Fruit fly (Drosophila melanogaster): Measurements from ENCODE around the gene CG34448.

CG34448 gene

dm6 chr2L:2402194-2402593 lies 15.6 kb downstream of the CG34448 start (continued):
- 0 out of 2 replicates have a peak, but pooled peaks have one; percentile 28 for TF ChIP-seq CG32772 (GFP tag; IDR thresholded peaks at IDR 0.05)
- TF ChIP-seq dmrt99B (tag; optimal IDR thresholded peaks at IDR 0.05), result peak; percentile 36
- peak; percentile 31 for TF ChIP-seq Sox102F (GFP tag; optimal IDR thresholded peaks at IDR 0.05)
- TF ChIP-seq Nf-YA (GFP tag; IDR thresholded peaks at IDR 0.05), result peak; percentile 48; the same call in 1 of the 2 replicates
- TF ChIP-seq CG17328 (GFP tag; IDR thresholded peaks at IDR 0.05), result peak; percentile 46; the same call in 1 of the 2 replicates
- no peak for TF ChIP-seq CG18011 (GFP tag; optimal IDR thresholded peaks at IDR 0.05)
- TF ChIP-seq CG2120 (GFP tag; optimal IDR thresholded peaks at IDR 0.05), result no peak
- peak; percentile 72 for TF ChIP-seq sens (GFP tag)

DNA sequence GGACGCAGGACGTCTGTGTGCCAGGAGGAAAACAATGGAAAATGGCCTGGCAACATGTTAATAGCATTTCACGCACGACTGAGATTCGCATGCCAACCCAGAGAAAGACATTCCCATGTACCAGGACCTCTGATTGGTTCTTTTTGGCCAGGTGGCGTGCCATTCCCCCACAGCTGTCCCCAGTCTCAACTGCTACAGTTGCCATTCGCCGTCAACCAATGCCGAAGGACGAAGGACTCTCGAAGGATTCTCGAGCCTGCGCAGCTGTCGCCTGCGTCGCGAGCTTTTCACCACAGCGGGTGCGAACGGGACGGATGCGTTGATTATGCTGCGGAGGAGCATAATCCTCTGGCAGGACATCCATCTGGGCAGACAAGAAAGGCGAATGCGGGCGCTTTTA lies 17.9 kb downstream of the CG34448 start, which contains the start of gene VGlut:
TSS of gene VGlut (plus strand) at position 399 of the 400 bp plus-strand sequence.
- TF ChIP-seq MBD-R2 (GFP tag; IDR thresholded peaks at IDR 0.05) (no peak), Blimp-1 (GFP tag; optimal IDR thresholded peaks at IDR 0.05) (no peak), Nf-YC (tag; optimal IDR thresholded peaks at IDR 0.05) (peak; percentile 96), Deaf1 (tag; optimal IDR thresholded peaks at IDR 0.05) (peak; percentile 64), Nf-YB (GFP tag; optimal IDR thresholded peaks at IDR 0.05) (peak; percentile 91), hb (GFP tag; IDR thresholded peaks at IDR 0.05; ENCODE audit: partially characterized antibody) (0 out of 3 replicates have a peak, but pooled peaks have one; percentile 39), CG1832 (GFP tag; optimal IDR thresholded peaks at IDR 0.05) (peak; percentile 1), ewg (GFP tag; optimal IDR thresholded peaks at IDR 0.05) (peak; percentile 84)

DNA sequence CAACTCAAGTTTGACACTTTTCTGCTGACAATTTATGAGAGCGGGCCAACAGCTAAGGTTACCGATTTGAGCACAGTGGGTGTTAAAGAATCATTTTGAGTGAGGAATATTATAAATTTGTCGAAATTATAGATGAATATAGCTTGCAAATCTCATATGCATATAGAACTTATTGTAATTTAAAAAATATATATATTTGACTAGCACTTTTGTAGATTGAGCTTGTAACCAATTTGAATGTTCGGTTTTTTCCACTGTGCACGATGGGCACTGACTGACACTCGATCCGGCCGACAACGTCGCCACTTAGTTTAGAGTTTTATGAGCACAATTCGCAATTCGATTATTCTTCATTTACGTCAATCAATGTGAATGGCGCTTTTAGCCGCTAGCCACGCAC lies 19.3 kb downstream of the CG34448 start:
- TF ChIP-seq prd (optimal IDR thresholded peaks at IDR 0.05) (no peak), prd (GFP tag; IDR thresholded peaks at IDR 0.05) (no peak), chif (GFP tag; optimal IDR thresholded peaks at IDR 0.05) (no peak), CG13894 (tag; optimal IDR thresholded peaks at IDR 0.05) (no peak), CG9215 (GFP tag; IDR thresholded peaks at IDR 0.05) (no peak), fd64A (GFP tag; optimal IDR thresholded peaks at IDR 0.05) (no peak), E2f2 (GFP tag; IDR thresholded peaks at IDR 0.05) (peak; percentile 13; the same call in 1 of the 2 replicates), run (tag; optimal IDR thresholded peaks at IDR 0.05) (no peak), peb (GFP tag; IDR thresholded peaks at IDR 0.05) (no peak; the same call in 1 of the 2 replicates), CG4854 (GFP tag; optimal IDR thresholded peaks at IDR 0.05) (no peak), jumu (GFP tag; optimal IDR thresholded peaks at IDR 0.05) (no peak), hbn (GFP tag; IDR thresholded peaks at IDR 0.05; ENCODE audit: partially characterized antibody) (no peak), HmgZ (tag; optimal IDR thresholded peaks at IDR 0.05) (no peak), CG13287 (GFP tag; IDR thresholded peaks at IDR 0.05; ENCODE audit: partially characterized antibody) (no peak), insv (GFP tag; optimal IDR thresholded peaks at IDR 0.05) (no peak), CG16813 (GFP tag; IDR thresholded peaks at IDR 0.05; ENCODE audit: partially characterized antibody) (no peak), CG11723 (GFP tag; optimal IDR thresholded peaks at IDR 0.05) (no peak), Scr (GFP tag; IDR thresholded peaks at IDR 0.05; ENCODE audit: partially characterized antibody) (no peak), tup (GFP tag; optimal IDR thresholded peaks at IDR 0.05) (no peak), CG8281 (tag; optimal IDR thresholded peaks at IDR 0.05) (no peak), Opbp (GFP tag; IDR thresholded peaks at IDR 0.05; ENCODE audit: partially characterized antibody) (no peak), slbo (GFP tag; IDR thresholded peaks at IDR 0.05) (0 out of 2 replicates have a peak, but pooled peaks have one; percentile 19), CG1602 (GFP tag; optimal IDR thresholded peaks at IDR 0.05) (no peak), B-H1 (GFP tag; IDR thresholded peaks at IDR 0.05) (no peak), Dip3 (GFP tag; optimal IDR thresholded peaks at IDR 0.05) (no peak), CG6272 (GFP tag; IDR thresholded peaks at IDR 0.05) (no peak), Bteb2 (GFP tag; optimal IDR thresholded peaks at IDR 0.05) (no peak), Rx (GFP tag; IDR thresholded peaks at IDR 0.05) (no peak), Sox100B (GFP tag; optimal IDR thresholded peaks at IDR 0.05) (no peak), cg (GFP tag; optimal IDR thresholded peaks at IDR 0.05) (no peak), Ptx1 (GFP tag; IDR thresholded peaks at IDR 0.05) (0 out of 2 replicates have a peak, but pooled peaks have one; percentile 16), HLH4C (GFP tag; IDR thresholded peaks at IDR 0.05; ENCODE audit: partially characterized antibody) (no peak)
